Worm (Caenorhabditis elegans) whole organism, L2 larva: ENCODE data around the gene mans-3.
A peak's percentile ranks its signal among the peaks of the same experiment; 100 is the strongest.

Experiments
- F13H6.1 ChIP-seq: sonication (generic microtip); optimal IDR thresholded peaks from 2 replicates; lab custom pipeline; 2016; ENCODE audit warnings: missing genetic modification characterization, missing compliant biosample characterization
- R02D3.7 ChIP-seq: fragments of 150-350 bp; optimal IDR thresholded peaks from 2 replicates; lab custom pipeline; 2014; ENCODE audit warnings: missing biosample characterization, missing genetic modification characterization
- ZK546.5 ChIP-seq: sonication (generic microtip); optimal IDR thresholded peaks from 2 replicates; lab custom pipeline; 2017; ENCODE audit warnings: missing biosample characterization, missing genetic modification characterization
- aly-2 ChIP-seq: fragments of 150-350 bp; optimal IDR thresholded peaks from 2 replicates; lab custom pipeline; 2014; ENCODE audit warnings: missing biosample characterization, missing genetic modification characterization
- ama-1 ChIP-seq: fragments of 150-350 bp; optimal IDR thresholded peaks from 2 replicates; lab custom pipeline; 2018; ENCODE audit warnings: inconsistent platforms
- blmp-1 ChIP-seq: sonication (generic microtip); optimal IDR thresholded peaks from 2 replicates; lab custom pipeline; 2017; ENCODE audit warnings: missing genetic modification characterization, mild to moderate bottlenecking, missing compliant biosample characterization, antibody characterized with exemption, moderate library complexity; ENCODE audit not compliant: insufficient read depth
- crh-2 ChIP-seq: sonication (generic microtip); optimal IDR thresholded peaks from 2 replicates; lab custom pipeline; 2017; ENCODE audit warnings: missing biosample characterization, missing genetic modification characterization
- egl-27 ChIP-seq: sonication (generic microtip); optimal IDR thresholded peaks from 3 replicates; lab custom pipeline; 2017; ENCODE audit warnings: missing biosample characterization, missing genetic modification reagents, missing genetic modification characterization
- elt-3 ChIP-seq: sonication (generic microtip); optimal IDR thresholded peaks from 2 replicates; lab custom pipeline; 2017; ENCODE audit warnings: missing biosample characterization, missing genetic modification characterization
- fos-1 ChIP-seq: fragments of 150-350 bp; optimal IDR thresholded peaks from 2 replicates; lab custom pipeline; 2014; ENCODE audit warnings: missing biosample characterization, missing genetic modification characterization
- lin-11 ChIP-seq: fragments of 150-350 bp; sonication (generic microtip); optimal IDR thresholded peaks from 2 replicates; lab custom pipeline; 2014; ENCODE audit warnings: missing biosample characterization, missing genetic modification characterization, inconsistent platforms, mixed read lengths
- lin-13 ChIP-seq: fragments of 150-350 bp; optimal IDR thresholded peaks from 2 replicates; lab custom pipeline; 2014; ENCODE audit warnings: missing biosample characterization, missing genetic modification reagents, missing genetic modification characterization
- lin-39 ChIP-seq: fragments of 150-350 bp; optimal IDR thresholded peaks from 2 replicates; lab custom pipeline; 2014; ENCODE audit warnings: missing biosample characterization, missing genetic modification reagents, missing genetic modification characterization
- lsy-2 ChIP-seq, 2 experiments: fragments of 150-350 bp in 1 of 2; sonication (generic microtip) in 1 of 2; optimal IDR thresholded peaks; 2 replicates each; lab custom pipeline; 2014 to 2017; ENCODE audit warnings: missing biosample characterization in 2 of 2, missing genetic modification characterization in 2 of 2
- mab-5 ChIP-seq: fragments of 150-350 bp; optimal IDR thresholded peaks from 2 replicates; lab custom pipeline; 2014; ENCODE audit warnings: missing biosample characterization, missing genetic modification characterization
- mdl-1 ChIP-seq, 2 experiments: fragments of 150-350 bp in 1 of 2; sonication (generic microtip) in 1 of 2; optimal IDR thresholded peaks; 2 replicates each; lab custom pipeline; 2017; ENCODE audit warnings: missing biosample characterization in 2 of 2, missing genetic modification characterization in 2 of 2
- nhr-10 ChIP-seq: sonication (generic microtip); optimal IDR thresholded peaks from 2 replicates; lab custom pipeline; 2017; ENCODE audit warnings: missing biosample characterization, missing genetic modification characterization
- nhr-11 ChIP-seq: fragments of 150-350 bp; optimal IDR thresholded peaks from 2 replicates; lab custom pipeline; 2014; ENCODE audit warnings: missing biosample characterization, missing genetic modification characterization
- nhr-12 ChIP-seq: fragments of 150-350 bp; optimal IDR thresholded peaks from 2 replicates; lab custom pipeline; 2014; ENCODE audit warnings: missing biosample characterization, missing genetic modification characterization
- nhr-129 ChIP-seq: fragments of 150-350 bp; optimal IDR thresholded peaks from 2 replicates; lab custom pipeline; 2014; ENCODE audit warnings: missing biosample characterization, missing genetic modification characterization
- nhr-21 ChIP-seq: fragments of 150-350 bp; optimal IDR thresholded peaks from 2 replicates; lab custom pipeline; 2014; ENCODE audit warnings: missing biosample characterization, missing genetic modification characterization
- nhr-237 ChIP-seq: fragments of 150-350 bp; optimal IDR thresholded peaks from 2 replicates; lab custom pipeline; 2014; ENCODE audit warnings: missing biosample characterization, missing genetic modification characterization
- nhr-25 ChIP-seq: fragments of 150-350 bp; sonication (generic microtip); optimal IDR thresholded peaks from 3 replicates; lab custom pipeline; 2014; ENCODE audit warnings: missing biosample characterization, missing genetic modification characterization
- peb-1 ChIP-seq: fragments of 150-350 bp; optimal IDR thresholded peaks from 2 replicates; lab custom pipeline; 2014; ENCODE audit warnings: missing biosample characterization, missing genetic modification characterization
- sem-4 ChIP-seq: fragments of 150-350 bp; optimal IDR thresholded peaks from 2 replicates; lab custom pipeline; 2014; ENCODE audit warnings: missing biosample characterization, missing genetic modification reagents, missing genetic modification characterization
- skn-1 ChIP-seq: sonication (generic microtip); optimal IDR thresholded peaks from 2 replicates; lab custom pipeline; 2017; ENCODE audit warnings: missing biosample characterization, missing genetic modification characterization
- sma-3 ChIP-seq: sonication (generic microtip); optimal IDR thresholded peaks from 2 replicates; lab custom pipeline; 2016; ENCODE audit warnings: missing genetic modification reagents, missing genetic modification characterization, missing compliant biosample characterization
- sma-9 ChIP-seq, 2 experiments: fragments of 150-350 bp in 1 of 2; sonication (generic microtip) in 1 of 2; optimal IDR thresholded peaks; 2 replicates each; lab custom pipeline; 2014 to 2016; ENCODE audit warnings: missing genetic modification characterization in 2 of 2, mild to moderate bottlenecking in 1 of 2, missing biosample characterization in 1 of 2, missing compliant biosample characterization in 1 of 2, missing genetic modification reagents in 1 of 2, moderate library complexity in 1 of 2
- snpc-4 ChIP-seq: fragments of 150-350 bp; optimal IDR thresholded peaks from 2 replicates; lab custom pipeline; 2014; ENCODE audit warnings: missing biosample characterization, missing genetic modification characterization
- unc-39 ChIP-seq: fragments of 150-350 bp; optimal IDR thresholded peaks from 2 replicates; lab custom pipeline; 2014; ENCODE audit warnings: missing biosample characterization, missing genetic modification characterization
- unc-55 ChIP-seq: fragments of 150-350 bp; sonication (generic microtip); optimal IDR thresholded peaks from 3 replicates; lab custom pipeline; 2014; ENCODE audit warnings: missing biosample characterization, missing genetic modification reagents, missing genetic modification characterization
- unc-62 ChIP-seq: fragments of 150-350 bp; optimal IDR thresholded peaks from 2 replicates; lab custom pipeline; 2014; ENCODE audit warnings: missing biosample characterization, missing genetic modification reagents, missing genetic modification characterization
- zag-1 ChIP-seq: fragments of 150-350 bp; optimal IDR thresholded peaks from 2 replicates; lab custom pipeline; 2014; ENCODE audit warnings: missing biosample characterization, missing genetic modification characterization
- ztf-1 ChIP-seq: fragments of 200-800 bp; sonication (Bioruptor generic); conservative IDR thresholded peaks from 2 replicates; pipeline ENCODE4 v1.3.6; 2022; ENCODE audit warnings: missing genetic modification characterization, missing compliant biosample characterization
- ztf-11 ChIP-seq: sonication (generic microtip); optimal IDR thresholded peaks from 2 replicates; lab custom pipeline; 2017; ENCODE audit warnings: missing biosample characterization, missing genetic modification characterization
- ztf-4 ChIP-seq: fragments of 150-350 bp; optimal IDR thresholded peaks from 2 replicates; lab custom pipeline; 2014; ENCODE audit warnings: missing biosample characterization, missing genetic modification characterization

Gene mans-3

DNA sequence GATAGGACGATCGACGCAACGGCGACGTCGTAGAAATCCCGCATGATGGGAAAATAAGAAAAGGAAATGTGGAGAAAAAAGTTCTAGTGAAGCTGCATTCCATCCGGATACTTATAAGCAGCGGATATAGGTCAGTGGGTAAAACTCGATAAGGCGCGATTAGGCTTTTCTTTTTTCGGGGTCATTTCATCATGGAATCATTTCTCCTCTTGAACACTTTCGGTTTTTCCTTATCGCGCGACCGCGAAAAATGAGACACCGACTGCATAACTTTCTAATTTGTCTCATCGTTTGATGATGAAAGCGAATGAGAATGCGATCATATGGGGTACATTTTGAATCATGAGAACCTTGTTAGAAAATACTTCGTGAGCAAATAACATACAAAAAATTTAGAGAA, 14.8 kb upstream of the mans-3 start, which contains the start of gene dpy-8:
Gene dpy-8, minus strand, starts transcription at position 88 of the 400 bp plus-strand sequence.
- TF ChIP-seq nhr-21: peak; percentile 27
- TF ChIP-seq ztf-11 (tag; lab: Kevin White, UChicago): no peak
- TF ChIP-seq mdl-1 (tag; optimal IDR thresholded peaks at IDR 0.05; lab: Kevin White, UChicago): no peak
- TF ChIP-seq blmp-1 (tag; lab: Kevin White, UChicago): peak; percentile 73

DNA sequence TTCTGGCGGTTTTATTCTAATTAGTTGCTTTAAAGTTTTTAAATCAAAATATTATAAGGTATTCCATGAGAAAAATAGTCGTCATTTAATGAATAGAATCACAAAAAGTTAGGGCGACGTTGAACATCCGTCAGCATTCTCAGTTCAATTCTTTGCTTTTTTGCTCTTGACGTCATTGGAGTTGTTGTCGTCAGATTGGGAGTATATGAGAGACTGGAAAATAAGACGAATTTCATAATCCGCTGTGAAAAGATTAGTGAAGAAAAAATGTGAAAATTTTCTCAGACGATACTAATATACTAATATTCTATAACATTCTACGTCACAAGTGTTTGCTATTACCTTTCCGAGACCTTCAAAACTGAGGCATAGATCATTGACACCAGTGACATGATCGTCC, 13.8 kb upstream of the mans-3 start:
- no peak for TF ChIP-seq F13H6.1 (tag; lab: Kevin White, UChicago)
- TF ChIP-seq ama-1 (lab: Kevin White, UChicago): no peak
- no peak for TF ChIP-seq aly-2 (tag; lab: Kevin White, UChicago)
- TF ChIP-seq sma-9 (GFP tag; optimal IDR thresholded peaks at IDR 0.05; lab: Kevin White, UChicago): no peak
- TF ChIP-seq sma-9 (tag; optimal IDR thresholded peaks at IDR 0.05; lab: Kevin White, UChicago): no peak
- TF ChIP-seq R02D3.7 (tag; lab: Kevin White, UChicago): no peak
- peak; percentile 42 for TF ChIP-seq unc-55 (GFP tag; lab: Kevin White, UChicago)
- no peak for TF ChIP-seq sma-3 (GFP tag; lab: Kevin White, UChicago)
- TF ChIP-seq nhr-25: no peak
- no peak for TF ChIP-seq skn-1 (tag; lab: Kevin White, UChicago)
- no peak for TF ChIP-seq nhr-10 (tag; lab: Kevin White, UChicago)
- TF ChIP-seq lsy-2 (tag; optimal IDR thresholded peaks at IDR 0.05; lab: Kevin White, UChicago): peak in 1 of 2 experiments; percentile 19
- no peak for TF ChIP-seq nhr-237 (tag; lab: Kevin White, UChicago)
- TF ChIP-seq nhr-12 (tag; lab: Kevin White, UChicago): no peak
- TF ChIP-seq mab-5 (tag; lab: Kevin White, UChicago): no peak
- no peak for TF ChIP-seq sem-4 (tag; lab: Kevin White, UChicago)
- TF ChIP-seq lin-11 (tag; lab: Kevin White, UChicago): no peak
- no peak for TF ChIP-seq nhr-129 (tag; lab: Kevin White, UChicago)
- TF ChIP-seq mdl-1 (tag; optimal IDR thresholded peaks at IDR 0.05; lab: Kevin White, UChicago): no peak
- no peak for TF ChIP-seq lin-39 (tag; lab: Kevin White, UChicago)
- no peak for TF ChIP-seq ZK546.5 (tag; lab: Kevin White, UChicago)
- TF ChIP-seq egl-27 (tag; lab: Kevin White, UChicago): no peak
- peak; percentile 5 for TF ChIP-seq nhr-21
- no peak for TF ChIP-seq ztf-1
- TF ChIP-seq unc-62 (GFP tag; lab: Kevin White, UChicago): no peak
- TF ChIP-seq, all 48 proteins: peak for 3

DNA sequence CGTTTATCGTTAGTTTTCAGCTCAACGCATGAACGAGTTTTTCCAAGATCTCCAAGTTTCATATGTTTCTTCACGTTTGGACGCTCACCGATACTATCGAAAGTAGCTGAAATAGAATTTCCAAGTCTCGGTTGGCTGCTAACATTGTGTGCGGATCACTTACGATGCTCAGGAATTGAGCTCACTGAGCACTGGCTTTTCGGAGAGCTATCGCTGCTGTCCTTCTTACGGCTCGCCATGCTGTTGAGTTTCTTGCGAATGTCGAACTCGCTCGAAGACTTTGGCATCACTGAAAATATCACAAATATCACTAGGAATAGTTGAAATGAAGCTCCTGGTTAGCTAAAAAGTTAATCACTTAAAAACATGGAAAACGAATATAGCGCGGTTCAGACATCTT, 13.3 kb upstream of the mans-3 start:
- no peak for TF ChIP-seq sma-3 (GFP tag; lab: Kevin White, UChicago)
- no peak for TF ChIP-seq elt-3 (tag; lab: Kevin White, UChicago)
- TF ChIP-seq R02D3.7 (tag; lab: Kevin White, UChicago): no peak
- no peak for TF ChIP-seq nhr-237 (tag; lab: Kevin White, UChicago)
- no peak for TF ChIP-seq ztf-1
- TF ChIP-seq, all 48 proteins: peak for 0

DNA sequence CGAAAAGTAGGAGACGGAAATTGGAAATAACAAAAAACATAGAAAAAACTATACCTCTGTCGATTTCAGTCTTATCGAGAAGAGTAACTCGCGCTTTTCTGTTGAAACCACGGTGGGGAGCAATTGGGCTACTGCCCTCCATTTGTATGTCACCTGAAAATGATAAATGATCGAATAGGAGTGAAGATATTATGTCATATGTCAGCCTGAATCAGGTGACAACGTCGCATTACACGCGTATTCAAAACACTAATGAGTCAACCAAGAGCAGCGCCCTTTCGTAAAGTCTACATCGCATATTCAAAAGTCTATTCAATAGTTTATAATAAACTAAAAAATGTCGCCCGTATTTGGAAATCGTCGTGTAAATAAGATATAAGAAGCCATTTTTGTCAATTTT, 12.3 kb upstream of the mans-3 start:
- TF ChIP-seq lsy-2 (tag; optimal IDR thresholded peaks at IDR 0.05; lab: Kevin White, UChicago): no peak
- TF ChIP-seq crh-2: no peak
- no peak for TF ChIP-seq zag-1 (tag; lab: Kevin White, UChicago)
- no peak for TF ChIP-seq peb-1 (tag; lab: Kevin White, UChicago)
- TF ChIP-seq nhr-21: no peak
- no peak for TF ChIP-seq unc-55 (GFP tag; lab: Kevin White, UChicago)
- TF ChIP-seq snpc-4: no peak
- no peak for TF ChIP-seq lin-13 (GFP tag; lab: Kevin White, UChicago)
- TF ChIP-seq lin-39 (tag; lab: Kevin White, UChicago): no peak
- TF ChIP-seq nhr-25: no peak
- TF ChIP-seq fos-1: no peak
- no peak for TF ChIP-seq ztf-4 (tag; lab: Kevin White, UChicago)
- no peak for TF ChIP-seq mdl-1 (tag; optimal IDR thresholded peaks at IDR 0.05; lab: Kevin White, UChicago)
- no peak for TF ChIP-seq elt-3 (tag; lab: Kevin White, UChicago)

DNA sequence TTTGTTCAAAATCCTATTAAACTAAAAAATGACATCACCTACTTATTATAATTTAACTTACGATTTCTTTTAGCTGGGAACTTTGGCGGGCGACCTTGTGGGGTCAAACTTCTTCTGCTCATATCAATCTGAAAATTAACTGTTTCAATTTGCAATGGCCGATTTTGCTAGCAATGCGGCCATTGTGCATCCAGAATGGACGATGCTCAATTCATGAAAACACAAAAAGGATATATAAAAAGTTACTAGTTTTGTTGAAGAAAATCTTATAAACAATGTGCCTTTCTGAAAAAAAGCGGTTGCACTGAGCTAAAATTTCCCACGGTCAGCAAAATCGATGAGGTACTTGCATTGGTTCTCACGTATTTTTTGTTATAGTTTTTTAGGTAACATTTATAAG, 10.9 kb upstream of the mans-3 start, which contains the start of gene C31H2.3:
Gene C31H2.3, minus strand, starts transcription at position 101 of the 400 bp plus-strand sequence.
- no peak for TF ChIP-seq snpc-4
- no peak for TF ChIP-seq unc-39 (tag; lab: Kevin White, UChicago)
- TF ChIP-seq peb-1 (tag; lab: Kevin White, UChicago): no peak
- TF ChIP-seq nhr-11: no peak
- no peak for TF ChIP-seq mab-5 (tag; lab: Kevin White, UChicago)
- no peak for TF ChIP-seq ztf-11 (tag; lab: Kevin White, UChicago)
- no peak for TF ChIP-seq lin-39 (tag; lab: Kevin White, UChicago)
- no peak for TF ChIP-seq ama-1 (lab: Kevin White, UChicago)
- TF ChIP-seq skn-1 (tag; lab: Kevin White, UChicago): no peak
- TF ChIP-seq lsy-2 (tag; optimal IDR thresholded peaks at IDR 0.05; lab: Kevin White, UChicago): no peak
- no peak for TF ChIP-seq R02D3.7 (tag; lab: Kevin White, UChicago)
- TF ChIP-seq sem-4 (tag; lab: Kevin White, UChicago): no peak
- TF ChIP-seq crh-2: no peak
